Fruit fly (Drosophila melanogaster) whole organism, embryonic: ENCODE data around the gene Cyp4ac1.

Experiments used
- Ada2b ChIP-seq: fragments of 200-800 bp; sonication (Bioruptor generic); IDR thresholded peaks from 2 replicates; pipeline ENCODE4 v1.3.6; 2022; ENCODE audit warnings: missing biosample characterization, missing genetic modification characterization
- Blimp-1 ChIP-seq: fragments of 200-800 bp; sonication (Bioruptor generic); optimal IDR thresholded peaks from 3 replicates; lab custom pipeline; 2018; ENCODE audit warnings: missing biosample characterization, missing genetic modification characterization, mild to moderate bottlenecking, moderate library complexity, missing genetic modification reagents
- C15 ChIP-seq: fragments of 200-800 bp; sonication (Bioruptor generic); IDR thresholded peaks from 3 replicates; pipeline ENCODE4 v1.3.6; 2022; ENCODE audit warnings: missing biosample characterization, missing genetic modification characterization
- CG1024 ChIP-seq: fragments of 200-800 bp; sonication (Bioruptor generic); IDR thresholded peaks from 2 replicates; pipeline ENCODE4 v1.3.6; 2022; ENCODE audit warnings: missing biosample characterization, missing genetic modification characterization
- CG10654 ChIP-seq: fragments of 200-800 bp; sonication (Bioruptor generic); optimal IDR thresholded peaks from 2 replicates; lab custom pipeline; 2016; ENCODE audit warnings: missing biosample characterization, missing genetic modification characterization
- CG11085 ChIP-seq: fragments of 200-800 bp; sonication (Bioruptor generic); IDR thresholded peaks from 2 replicates; pipeline ENCODE4 v1.3.6; 2022; ENCODE audit warnings: missing biosample characterization, missing genetic modification characterization
- CG11247 ChIP-seq: fragments of 200-800 bp; sonication (Bioruptor generic); IDR thresholded peaks from 2 replicates; pipeline ENCODE4 v1.3.6; 2022; ENCODE audit warnings: missing biosample characterization, missing genetic modification characterization
- CG11504 ChIP-seq: fragments of 200-800 bp; sonication (Bioruptor generic); optimal IDR thresholded peaks from 3 replicates; lab custom pipeline; 2019; ENCODE audit warnings: missing biosample characterization, mild to moderate bottlenecking, missing genetic modification characterization, moderate library complexity
- CG11723 ChIP-seq: fragments of 200-800 bp; sonication (Bioruptor generic); optimal IDR thresholded peaks from 2 replicates; lab custom pipeline; 2017; ENCODE audit warnings: missing biosample characterization, mild to moderate bottlenecking, missing genetic modification characterization
- CG12299 ChIP-seq: fragments of 200-800 bp; sonication (Bioruptor generic); optimal IDR thresholded peaks from 2 replicates; lab custom pipeline; 2018; ENCODE audit warnings: missing biosample characterization, mild to moderate bottlenecking, missing genetic modification characterization
- CG14667 ChIP-seq: fragments of 200-800 bp; sonication (Bioruptor generic); IDR thresholded peaks from 2 replicates; pipeline ENCODE4 v1.3.6; 2022; ENCODE audit warnings: missing biosample characterization, missing genetic modification characterization
- CG14710 ChIP-seq: fragments of 200-800 bp; sonication (Bioruptor generic); optimal IDR thresholded peaks from 3 replicates; lab custom pipeline; 2019; ENCODE audit warnings: missing biosample characterization, mild to moderate bottlenecking, missing genetic modification characterization, moderate library complexity
- CG15696 ChIP-seq: fragments of 200-800 bp; sonication (Bioruptor generic); optimal IDR thresholded peaks from 2 replicates; lab custom pipeline; 2019; ENCODE audit warnings: missing biosample characterization, mild to moderate bottlenecking, missing genetic modification characterization, moderate library complexity
- CG16779 ChIP-seq: fragments of 200-800 bp; sonication (Bioruptor generic); IDR thresholded peaks from 2 replicates; pipeline ENCODE4 v1.3.6; 2022; ENCODE audit warnings: missing biosample characterization, missing genetic modification characterization
- CG17568 ChIP-seq: fragments of 200-800 bp; sonication (Bioruptor generic); optimal IDR thresholded peaks from 2 replicates; lab custom pipeline; 2018; ENCODE audit warnings: missing biosample characterization, mild to moderate bottlenecking, missing genetic modification characterization, moderate library complexity
- CG17829 ChIP-seq: fragments of 200-800 bp; optimal IDR thresholded peaks from 2 replicates; lab custom pipeline; 2019; ENCODE audit warnings: missing biosample characterization, mild to moderate bottlenecking, missing genetic modification characterization, moderate library complexity
- CG17912 ChIP-seq: fragments of 200-800 bp; sonication (Bioruptor generic); optimal IDR thresholded peaks from 2 replicates; lab custom pipeline; 2018; ENCODE audit warnings: missing biosample characterization, mild to moderate bottlenecking, missing genetic modification characterization
- CG30431 ChIP-seq: fragments of 200-800 bp; sonication (Bioruptor generic); optimal IDR thresholded peaks from 2 replicates; lab custom pipeline; 2017; ENCODE audit warnings: missing biosample characterization, missing genetic modification characterization
- CG43689 ChIP-seq: fragments of 200-800 bp; sonication (Bioruptor generic); IDR thresholded peaks from 2 replicates; pipeline ENCODE4 v1.3.6; 2022; ENCODE audit warnings: missing biosample characterization, missing genetic modification characterization
- CG7839 ChIP-seq: fragments of 200-800 bp; sonication (Bioruptor generic); optimal IDR thresholded peaks from 3 replicates; lab custom pipeline; 2018; ENCODE audit warnings: missing biosample characterization, mild to moderate bottlenecking, missing genetic modification characterization, moderate library complexity
- CG9817 ChIP-seq: fragments of 200-800 bp; sonication (Bioruptor generic); optimal IDR thresholded peaks from 2 replicates; lab custom pipeline; 2018; ENCODE audit warnings: missing biosample characterization, mild to moderate bottlenecking, missing genetic modification characterization, moderate library complexity
- Dad ChIP-seq: fragments of 200-800 bp; sonication (Bioruptor generic); optimal IDR thresholded peaks from 3 replicates; lab custom pipeline; 2016; ENCODE audit warnings: missing biosample characterization, missing genetic modification characterization
- Dp ChIP-seq: fragments of 200-800 bp; sonication (Bioruptor generic); optimal IDR thresholded peaks from 2 replicates; lab custom pipeline; 2018; ENCODE audit warnings: missing biosample characterization, mild to moderate bottlenecking, missing genetic modification characterization, moderate library complexity
- H15 ChIP-seq: fragments of 200-800 bp; sonication (Bioruptor generic); IDR thresholded peaks from 3 replicates; pipeline ENCODE4 v1.3.6; 2022; ENCODE audit warnings: missing biosample characterization, missing genetic modification characterization
- Hmr ChIP-seq: fragments of 200-800 bp; sonication (Bioruptor generic); optimal IDR thresholded peaks from 3 replicates; lab custom pipeline; 2017; ENCODE audit warnings: mild to moderate bottlenecking, missing biosample characterization, missing genetic modification reagents, missing genetic modification characterization
- Hr51 ChIP-seq, 2 experiments: fragments of 200-800 bp; sonication (Bioruptor generic); optimal IDR thresholded peaks; 2 replicates in 1 of 2; 3 replicates in 1 of 2; lab custom pipeline; 2016 to 2018; ENCODE audit warnings: missing biosample characterization in 2 of 2, missing genetic modification characterization in 2 of 2, mild to moderate bottlenecking in 1 of 2, moderate library complexity in 1 of 2
- Hr78 ChIP-seq, 2 experiments: fragments of 200-800 bp in 1 of 2; fragments of >200 bp in 1 of 2; sonication (Bioruptor generic) in 1 of 2; optimal IDR thresholded peaks; 2 replicates each; lab custom pipeline; 2017 to 2019; ENCODE audit warnings: missing biosample characterization in 2 of 2, missing genetic modification characterization in 2 of 2, mild to moderate bottlenecking in 1 of 2, moderate library complexity in 1 of 2
- Lhr ChIP-seq: fragments of 200-800 bp; sonication (Bioruptor generic); optimal IDR thresholded peaks from 3 replicates; lab custom pipeline; 2017; ENCODE audit warnings: mild to moderate bottlenecking, missing biosample characterization, missing genetic modification reagents, missing genetic modification characterization
- Side ChIP-seq: fragments of 200-800 bp; sonication (Bioruptor generic); optimal IDR thresholded peaks from 2 replicates; lab custom pipeline; 2016; ENCODE audit warnings: missing biosample characterization, missing genetic modification characterization
- Sox102F ChIP-seq: fragments of 200-800 bp; sonication (Bioruptor generic); optimal IDR thresholded peaks from 2 replicates; lab custom pipeline; 2018; ENCODE audit warnings: missing biosample characterization, mild to moderate bottlenecking, missing genetic modification characterization, moderate library complexity
- bab2 ChIP-seq: fragments of 200-800 bp; sonication (Bioruptor generic); optimal IDR thresholded peaks from 2 replicates; lab custom pipeline; 2016; ENCODE audit warnings: missing biosample characterization, missing genetic modification characterization
- cas ChIP-seq: fragments of 200-800 bp; sonication (Bioruptor generic); IDR thresholded peaks from 2 replicates; pipeline ENCODE4 v1.3.6; 2022; ENCODE audit warnings: missing biosample characterization, missing genetic modification characterization
- dm ChIP-seq: fragments of 200-800 bp; sonication (Bioruptor generic); optimal IDR thresholded peaks from 3 replicates; lab custom pipeline; 2016; ENCODE audit warnings: missing biosample characterization, missing genetic modification characterization
- en ChIP-seq: fragments of 200-800 bp; sonication (Bioruptor generic); optimal IDR thresholded peaks from 2 replicates; lab custom pipeline; 2016; ENCODE audit warnings: missing biosample characterization, missing genetic modification characterization
- esg ChIP-seq: fragments of 200-800 bp; sonication (Bioruptor generic); conservative IDR thresholded peaks from 2 replicates; pipeline ENCODE4 v1.3.6; 2022; ENCODE audit warnings: missing biosample characterization, missing genetic modification characterization
- ewg ChIP-seq: fragments of 200-800 bp; sonication (Bioruptor generic); optimal IDR thresholded peaks from 3 replicates; lab custom pipeline; 2017; ENCODE audit warnings: mild to moderate bottlenecking, missing biosample characterization, missing genetic modification reagents, missing genetic modification characterization
- exex ChIP-seq: fragments of 200-800 bp; sonication (Bioruptor generic); optimal IDR thresholded peaks from 4 replicates; lab custom pipeline; 2018; ENCODE audit warnings: missing biosample characterization, mild to moderate bottlenecking, missing genetic modification characterization, moderate library complexity
- fd102C ChIP-seq: fragments of 200-800 bp; sonication (Bioruptor generic); optimal IDR thresholded peaks from 2 replicates; lab custom pipeline; 2018; ENCODE audit warnings: missing biosample characterization, mild to moderate bottlenecking, missing genetic modification characterization, moderate library complexity
- fd3F ChIP-seq: fragments of 200-800 bp; sonication (Bioruptor generic); optimal IDR thresholded peaks from 2 replicates; lab custom pipeline; 2018; ENCODE audit warnings: missing biosample characterization, mild to moderate bottlenecking, missing genetic modification characterization, moderate library complexity
- gsb ChIP-seq: fragments of 200-800 bp; sonication (Bioruptor generic); IDR thresholded peaks from 2 replicates; pipeline ENCODE4 v1.3.6; 2022; ENCODE audit warnings: missing biosample characterization, missing genetic modification characterization
- ind ChIP-seq: fragments of 200-800 bp; sonication (Bioruptor generic); optimal IDR thresholded peaks from 3 replicates; lab custom pipeline; 2016; ENCODE audit warnings: missing biosample characterization, missing genetic modification characterization
- lola ChIP-seq, 3 experiments: fragments of >200 bp in 2 of 3; fragments of 200-800 bp in 1 of 3; sonication (Bioruptor generic) in 1 of 3; optimal IDR thresholded peaks; 2 replicates each; lab custom pipeline; 2017 to 2019; ENCODE audit warnings: missing biosample characterization in 3 of 3, missing genetic modification characterization in 3 of 3, mild to moderate bottlenecking in 1 of 3, moderate library complexity in 1 of 3
- nom ChIP-seq: fragments of 200-800 bp; sonication (Bioruptor generic); optimal IDR thresholded peaks from 2 replicates; lab custom pipeline; 2017; ENCODE audit warnings: missing biosample characterization, missing genetic modification characterization, mild to moderate bottlenecking, moderate library complexity, missing genetic modification reagents
- onecut ChIP-seq: fragments of 200-800 bp; sonication (Bioruptor generic); IDR thresholded peaks from 2 replicates; pipeline ENCODE4 v1.3.6; 2022; ENCODE audit warnings: missing biosample characterization, missing genetic modification characterization
- org-1 ChIP-seq: fragments of 200-800 bp; sonication (Bioruptor generic); optimal IDR thresholded peaks from 2 replicates; lab custom pipeline; 2017; ENCODE audit warnings: missing biosample characterization, missing genetic modification characterization
- otp ChIP-seq: fragments of 200-800 bp; sonication (Bioruptor generic); IDR thresholded peaks from 3 replicates; pipeline ENCODE4, ENCODE4 v1.3.6; 2022; ENCODE audit warnings: missing biosample characterization, missing genetic modification characterization
- ranshi ChIP-seq: fragments of 200-800 bp; sonication (Bioruptor generic); IDR thresholded peaks from 2 replicates; pipeline ENCODE4 v1.3.6; 2022; ENCODE audit warnings: missing biosample characterization, missing genetic modification characterization
- slp2 ChIP-seq: fragments of 200-800 bp; sonication (Bioruptor generic); optimal IDR thresholded peaks from 2 replicates; lab custom pipeline; 2016; ENCODE audit warnings: missing biosample characterization, missing genetic modification characterization
- vvl ChIP-seq: fragments of 200-800 bp; sonication (Bioruptor generic); IDR thresholded peaks from 2 replicates; pipeline ENCODE4 v1.3.6; 2022; ENCODE audit warnings: missing biosample characterization, missing genetic modification characterization

Gene Cyp4ac1

dm6 chr2L:5242194-5242914 lies 21.4 kb upstream of the Cyp4ac1 start (continued):
- TF ChIP-seq CG16779: no peak
- TF ChIP-seq CG15696: no peak
- TF ChIP-seq CG11085 (GFP tag; lab: Robert Waterston, UW): no peak
- no peak for TF ChIP-seq CG14667
- no peak for TF ChIP-seq Side (GFP tag; lab: Kevin White, UChicago)
- no peak for TF ChIP-seq bab2
- TF ChIP-seq Ada2b: no peak
- TF ChIP-seq ind: no peak
- no peak for TF ChIP-seq Dp (GFP tag; lab: Kevin White, UChicago)
- TF ChIP-seq exex: peak; percentile 69
- peak; percentile 24 for TF ChIP-seq Sox102F
- no peak for TF ChIP-seq dm (GFP tag; lab: Kevin White, UChicago)
- peak; percentile 32 for TF ChIP-seq CG17568 (GFP tag; lab: Kevin White, UChicago)
- TF ChIP-seq org-1 (GFP tag; lab: Kevin White, UChicago): no peak
- no peak for TF ChIP-seq gsb
- peak; percentile 30; the same call in 1 of the 2 replicates for TF ChIP-seq vvl
- no peak for TF ChIP-seq C15 (GFP tag; lab: Robert Waterston, UW)
- TF ChIP-seq en (GFP tag; lab: Kevin White, UChicago): no peak
- no peak for TF ChIP-seq cas
- TF ChIP-seq lola (GFP tag; optimal IDR thresholded peaks at IDR 0.05; lab: Kevin White, UChicago): no peak
- TF ChIP-seq CG17829: no peak
- TF ChIP-seq CG11723 (GFP tag; lab: Kevin White, UChicago): no peak
- peak; percentile 40 for TF ChIP-seq Hmr (GFP tag; lab: Kevin White, UChicago)
- no peak for TF ChIP-seq ewg (GFP tag; lab: Kevin White, UChicago)
- no peak for TF ChIP-seq Hr78 (GFP tag; optimal IDR thresholded peaks at IDR 0.05; lab: Kevin White, UChicago)
- TF ChIP-seq CG11247: no peak
- TF ChIP-seq ranshi (GFP tag; lab: Robert Waterston, UW): no peak
- peak; percentile 43; the same call in 1 of the 3 replicates for TF ChIP-seq H15 (GFP tag; lab: Robert Waterston, UW)
- no peak for TF ChIP-seq fd3F
- TF ChIP-seq Dad: no peak
- no peak for TF ChIP-seq CG30431 (GFP tag; lab: Kevin White, UChicago)
- TF ChIP-seq nom: no peak
- TF ChIP-seq CG14710 (tag; lab: Kevin White, UChicago): no peak
- TF ChIP-seq Blimp-1: peak; percentile 9
- TF ChIP-seq CG1024: no peak
- TF ChIP-seq CG11504 (tag; lab: Kevin White, UChicago): peak; percentile 41
- no peak for TF ChIP-seq fd102C
- no peak for TF ChIP-seq Lhr
- TF ChIP-seq CG12299 (tag; lab: Kevin White, UChicago): no peak
- no peak for TF ChIP-seq CG17912 (GFP tag; lab: Kevin White, UChicago)
- no peak for TF ChIP-seq esg (GFP tag; lab: Robert Waterston, UW)
- no peak for TF ChIP-seq CG9817 (tag; lab: Kevin White, UChicago)
- peak in 1 of 2 experiments; percentile 46 for TF ChIP-seq Hr51 (GFP tag; optimal IDR thresholded peaks at IDR 0.05; lab: Kevin White, UChicago)
- TF ChIP-seq onecut: no peak
- TF ChIP-seq CG43689 (GFP tag; lab: Robert Waterston, UW): no peak
- peak; percentile 41 for TF ChIP-seq CG7839
- TF ChIP-seq CG10654 (GFP tag; lab: Kevin White, UChicago): no peak
- no peak for TF ChIP-seq slp2 (GFP tag; lab: Kevin White, UChicago)
- no peak for TF ChIP-seq otp
